Fruit fly (Drosophila melanogaster) whole organism, embryonic: ENCODE measurements around the gene msd1.
A peak's percentile ranks its signal among the peaks of the same experiment; 100 is the strongest.

ENCODE experiments used
- CG2116 ChIP-seq: fragments of 200-800 bp; sonication (Bioruptor generic); optimal IDR thresholded peaks from 3 replicates; lab custom pipeline; 2018; ENCODE audit warnings: missing biosample characterization, mild to moderate bottlenecking, missing genetic modification characterization
- CG6813 ChIP-seq: fragments of 200-800 bp; sonication (Bioruptor generic); optimal IDR thresholded peaks from 2 replicates; lab custom pipeline; 2017; ENCODE audit warnings: missing biosample characterization, missing genetic modification characterization, mild to moderate bottlenecking, moderate library complexity, missing genetic modification reagents
- oc ChIP-seq: fragments of 200-800 bp; sonication (Bioruptor generic); optimal IDR thresholded peaks from 2 replicates; lab custom pipeline; 2018; ENCODE audit warnings: missing biosample characterization, mild to moderate bottlenecking, missing genetic modification characterization, moderate library complexity

dm6 chr3L:1295693-1296092 lies 35.9 kb upstream of the msd1 start, which contains the start of gene Rabex-5:
- TF ChIP-seq CG2116 (GFP tag; lab: Kevin White, UChicago) (peak; percentile 50), oc (tag; lab: Kevin White, UChicago) (no peak), CG6813 (GFP tag; lab: Kevin White, UChicago) (no peak)
